Fruit fly (Drosophila melanogaster): ENCODE measurements around the gene CG13625.

CG13625 gene

DNA sequence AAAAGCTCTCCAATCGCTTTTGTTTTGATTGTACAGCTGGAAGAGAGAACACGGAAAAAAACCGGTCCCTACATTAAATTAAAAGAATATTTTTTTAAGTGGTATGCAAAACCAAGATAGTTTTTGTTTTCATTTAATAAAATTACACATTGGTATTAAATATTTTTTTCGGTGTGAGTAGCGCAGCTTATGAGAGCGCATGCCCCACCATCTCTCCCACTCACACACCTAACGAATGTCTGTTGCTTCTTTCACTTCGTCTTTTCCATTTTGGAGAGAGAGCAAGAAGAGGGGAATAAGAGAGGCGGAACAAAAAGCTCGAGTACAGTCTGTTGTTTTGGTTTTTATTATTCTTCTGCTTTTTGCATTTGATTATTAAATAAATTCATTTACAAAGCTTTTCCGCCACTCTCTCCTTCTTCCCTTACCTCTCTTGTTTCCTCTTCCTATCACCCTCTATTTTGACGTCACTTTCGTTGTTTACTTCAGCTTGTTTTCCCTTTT lies 12.4 kb downstream of the CG13625 start (continued):
- peak; percentile 91 for TF ChIP-seq Bdp1 (GFP tag; optimal IDR thresholded peaks at IDR 0.05)
- TF ChIP-seq CG1792 (GFP tag; optimal IDR thresholded peaks at IDR 0.05), result peak; percentile 93
- TF ChIP-seq gcm2 (GFP tag; optimal IDR thresholded peaks at IDR 0.05), result peak; percentile 97
- TF ChIP-seq CG3163 (GFP tag; optimal IDR thresholded peaks at IDR 0.05), result peak; percentile 86
- peak; percentile 95 for TF ChIP-seq CG33213 (GFP tag; optimal IDR thresholded peaks at IDR 0.05)
- TF ChIP-seq az2 (GFP tag; optimal IDR thresholded peaks at IDR 0.05), result peak; percentile 98
- TF ChIP-seq sqz (GFP tag; optimal IDR thresholded peaks at IDR 0.05), result peak; percentile 95
- TF ChIP-seq Oli (tag; optimal IDR thresholded peaks at IDR 0.05), result peak; percentile 96
- peak; percentile 34 for TF ChIP-seq Dp (GFP tag; optimal IDR thresholded peaks at IDR 0.05)
- peak; percentile 70 for TF ChIP-seq CG9876 (GFP tag; optimal IDR thresholded peaks at IDR 0.05)
- TF ChIP-seq CG17361 (GFP tag; IDR thresholded peaks at IDR 0.05), result peak; percentile 97
- TF ChIP-seq CG8478 (optimal IDR thresholded peaks at IDR 0.05), result no peak
- TF ChIP-seq gro (GFP tag; optimal IDR thresholded peaks at IDR 0.05), result peak; percentile 97
- peak; percentile 95 for TF ChIP-seq ham (GFP tag; IDR thresholded peaks at IDR 0.05)
- TF ChIP-seq pb (GFP tag; optimal IDR thresholded peaks at IDR 0.05), result peak; percentile 83
- peak; percentile 96 for TF ChIP-seq CG12071 (GFP tag; optimal IDR thresholded peaks at IDR 0.05)
- peak; percentile 99 for TF ChIP-seq zfh1 (GFP tag; IDR thresholded peaks at IDR 0.05)
- peak; percentile 98 for TF ChIP-seq dmrt99B (tag; optimal IDR thresholded peaks at IDR 0.05)
- TF ChIP-seq unc-4 (GFP tag; IDR thresholded peaks at IDR 0.05; ENCODE audit: partially characterized antibody), result no peak
- TF ChIP-seq pum (GFP tag; optimal IDR thresholded peaks at IDR 0.05), result peak; percentile 92
- TF ChIP-seq Sox102F (GFP tag; optimal IDR thresholded peaks at IDR 0.05), result peak; percentile 98
- peak; percentile 95 for TF ChIP-seq CG9215 (GFP tag; IDR thresholded peaks at IDR 0.05)
- peak; percentile 97 for TF ChIP-seq wor (GFP tag; IDR thresholded peaks at IDR 0.05)
- peak; percentile 75 for TF ChIP-seq CG10565 (GFP tag; optimal IDR thresholded peaks at IDR 0.05)
- TF ChIP-seq sob (GFP tag; IDR thresholded peaks at IDR 0.05), result peak; percentile 99
- TF ChIP-seq CG6175 (GFP tag; IDR thresholded peaks at IDR 0.05), result peak; percentile 99
- peak; percentile 97 for TF ChIP-seq scrt (GFP tag; optimal IDR thresholded peaks at IDR 0.05)
- TF ChIP-seq bsh (GFP tag; optimal IDR thresholded peaks at IDR 0.05), result peak; percentile 90 to 98
- TF ChIP-seq CG13775 (GFP tag; optimal IDR thresholded peaks at IDR 0.05), result peak; percentile 95
- TF ChIP-seq tap (tag; optimal IDR thresholded peaks at IDR 0.05), result peak; percentile 98
- peak; percentile 96 for TF ChIP-seq Six4 (GFP tag; optimal IDR thresholded peaks at IDR 0.05)
- TF ChIP-seq CG17186 (GFP tag; optimal IDR thresholded peaks at IDR 0.05), result peak; percentile 60
- TF ChIP-seq HmgD (GFP tag; optimal IDR thresholded peaks at IDR 0.05), result peak; percentile 81

DNA sequence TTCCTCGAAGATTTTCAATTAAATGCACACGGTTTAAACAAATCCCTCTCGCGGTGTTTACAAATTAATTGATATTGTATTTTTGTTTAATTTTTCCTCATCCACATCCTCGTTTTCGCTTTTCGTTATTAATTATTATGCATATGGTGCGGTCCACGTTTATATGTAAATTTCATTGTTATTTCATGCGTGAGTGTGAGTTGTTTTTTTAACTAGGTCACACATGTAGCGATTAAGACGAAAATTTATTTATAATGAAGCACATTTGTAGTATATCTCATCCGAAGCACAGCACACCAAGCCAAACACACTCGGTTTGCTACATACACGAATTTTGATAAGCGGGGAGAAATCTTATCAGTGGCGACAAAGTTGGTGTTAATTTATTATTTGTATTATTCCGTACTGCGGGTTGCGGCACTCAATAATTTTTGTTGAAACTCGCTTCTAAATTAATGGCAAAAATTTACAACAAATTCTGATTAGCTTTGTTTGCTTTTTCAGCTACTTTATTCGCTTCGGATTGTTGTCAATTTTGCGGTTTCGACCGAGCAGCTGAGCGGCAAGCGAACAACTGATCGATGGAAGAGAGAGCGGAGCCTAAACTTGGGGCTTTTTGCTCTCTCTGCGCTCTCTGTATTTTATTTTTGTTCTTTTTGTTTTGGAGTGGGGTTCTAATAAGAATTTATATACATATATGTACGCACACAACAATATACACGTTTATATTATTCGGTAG lies 13.4 kb downstream of the CG13625 start:
- TF ChIP-seq Mes4 (GFP tag; optimal IDR thresholded peaks at IDR 0.05), result no peak
- peak; percentile 36; the same call in 1 of the 2 replicates for TF ChIP-seq Adf1 (GFP tag; IDR thresholded peaks at IDR 0.05)
- TF ChIP-seq CG9609 (GFP tag; optimal IDR thresholded peaks at IDR 0.05), result no peak
- TF ChIP-seq bbx (GFP tag; IDR thresholded peaks at IDR 0.05; ENCODE audit: partially characterized antibody), result 0 out of 2 replicates have a peak, but pooled peaks have one; percentile 40
- TF ChIP-seq CG32532 (GFP tag; IDR thresholded peaks at IDR 0.05), result peak; percentile 49; the same call in 1 of the 2 replicates
- TF ChIP-seq hth (optimal IDR thresholded peaks at IDR 0.05), result no peak
- TF ChIP-seq Bdp1 (GFP tag; optimal IDR thresholded peaks at IDR 0.05), result no peak
- no peak for TF ChIP-seq fd96Cb (tag; optimal IDR thresholded peaks at IDR 0.05)
- no peak for TF ChIP-seq CG2199 (GFP tag; IDR thresholded peaks at IDR 0.05)
- no peak for TF ChIP-seq CG10979 (tag; optimal IDR thresholded peaks at IDR 0.05)
- no peak for TF ChIP-seq toy (GFP tag; IDR thresholded peaks at IDR 0.05)
- TF ChIP-seq nom (GFP tag; optimal IDR thresholded peaks at IDR 0.05), result no peak
- TF ChIP-seq CG13287 (GFP tag; IDR thresholded peaks at IDR 0.05; ENCODE audit: partially characterized antibody), result no peak
- no peak for TF ChIP-seq Mrtf (GFP tag; IDR thresholded peaks at IDR 0.05)
- peak; percentile 21 for TF ChIP-seq caup (GFP tag; optimal IDR thresholded peaks at IDR 0.05; ENCODE audit: severe bottlenecking)
- no peak for TF ChIP-seq CG1602 (GFP tag; optimal IDR thresholded peaks at IDR 0.05)
- peak; percentile 14 for TF ChIP-seq CG12219 (GFP tag; optimal IDR thresholded peaks at IDR 0.05)
- TF ChIP-seq CG6272 (GFP tag; IDR thresholded peaks at IDR 0.05), result no peak
- TF ChIP-seq Blimp-1 (GFP tag; optimal IDR thresholded peaks at IDR 0.05), result peak; percentile 52

Data from whole organism, embryonic.